Fruit fly (Drosophila melanogaster) S2 (cell line): ENCODE data around the gene AP-1-2beta.

Experiments
- CG8478 ChIP-seq: fragments of >200 bp; optimal IDR thresholded peaks from 2 replicates; lab custom pipeline; 2018
- CTCF ChIP-seq, 2 experiments: fragments of >200 bp; optimal IDR thresholded peaks; 2 replicates each; lab custom pipeline; 2018

DNA sequence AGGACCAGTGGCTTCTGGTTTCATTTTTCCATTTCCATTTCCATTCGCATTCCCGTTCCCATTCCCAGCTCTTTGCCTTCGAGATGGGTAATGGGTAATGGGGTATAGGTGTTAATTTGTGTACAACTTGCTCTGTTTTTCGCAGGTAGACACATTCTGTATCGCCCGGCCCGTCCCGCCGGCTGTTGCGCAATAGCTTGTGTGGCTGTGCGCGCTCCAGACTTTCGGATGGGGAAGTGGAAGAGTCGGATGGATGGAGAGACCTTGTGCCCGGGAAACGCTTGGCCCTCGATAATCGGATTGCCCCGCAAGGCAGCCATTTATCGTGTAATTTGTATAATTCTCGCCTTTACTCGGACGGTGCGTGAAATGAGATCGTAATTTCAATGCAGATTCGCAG lies 22.9 kb downstream of the AP-1-2beta start:
- no peak for TF ChIP-seq CG8478
- no peak for TF ChIP-seq CTCF (optimal IDR thresholded peaks at IDR 0.05; lab: Kevin White, UChicago)
